4 worm cellular contexts compared by ENCODE assay signal in genomic region chrV:20424229-20425182, ce11.
TF ChIP-seq lines count a peak whose summit lies in the region.

No protein-coding gene starts in this region.

TF ChIP-seq in whole organism, L2 larva, 48 proteins besides CTCF, POLR2A, EP300 and RAD21 (continues in another document):
- TF ChIP-seq gmeb-1 (tag; optimal IDR thresholded peaks at IDR 0.05; lab: Kevin White, UChicago) = peak; percentile 86
- TF ChIP-seq alr-1 (tag; optimal IDR thresholded peaks at IDR 0.05; lab: Kevin White, UChicago) = no peak
- peak; percentile 72 for TF ChIP-seq unc-55 (GFP tag; optimal IDR thresholded peaks at IDR 0.05; lab: Kevin White, UChicago)
- TF ChIP-seq nhr-21 (tag; optimal IDR thresholded peaks at IDR 0.05; lab: Kevin White, UChicago) = peak; percentile 39
- no peak for TF ChIP-seq ztf-11 (tag; optimal IDR thresholded peaks at IDR 0.05; lab: Kevin White, UChicago)
- peak; percentile 49 for TF ChIP-seq egl-27 (tag; optimal IDR thresholded peaks at IDR 0.05; lab: Kevin White, UChicago)
- TF ChIP-seq sem-4 (tag; optimal IDR thresholded peaks at IDR 0.05; lab: Kevin White, UChicago) = peak; percentile 6
- no peak for TF ChIP-seq unc-39 (tag; optimal IDR thresholded peaks at IDR 0.05; lab: Kevin White, UChicago)
- peak; percentile 19 for TF ChIP-seq snpc-4 (tag; optimal IDR thresholded peaks at IDR 0.05; lab: Kevin White, UChicago)
- TF ChIP-seq ztf-4 (tag; optimal IDR thresholded peaks at IDR 0.05; lab: Kevin White, UChicago) = no peak
- no peak for TF ChIP-seq zag-1 (tag; optimal IDR thresholded peaks at IDR 0.05; lab: Kevin White, UChicago)
- peak; percentile 28 for TF ChIP-seq crh-2 (tag; optimal IDR thresholded peaks at IDR 0.05; lab: Kevin White, UChicago)
- TF ChIP-seq lsy-2 (tag; optimal IDR thresholded peaks at IDR 0.05; lab: Kevin White, UChicago) = peak; percentile 27 to 47
- TF ChIP-seq nhr-25 (tag; optimal IDR thresholded peaks at IDR 0.05; lab: Kevin White, UChicago) = peak; percentile 66
- TF ChIP-seq lin-13 (GFP tag; optimal IDR thresholded peaks at IDR 0.05; lab: Kevin White, UChicago) = peak; percentile 48
- no peak for TF ChIP-seq ZK546.5 (tag; optimal IDR thresholded peaks at IDR 0.05; lab: Kevin White, UChicago)
- peak; percentile 75 for TF ChIP-seq F13H6.1 (tag; optimal IDR thresholded peaks at IDR 0.05; lab: Kevin White, UChicago)
- no peak for TF ChIP-seq ztf-1 (GFP tag; conservative IDR thresholded peaks at IDR 0.05; lab: Robert Waterston, UW)
- TF ChIP-seq nhr-6 (tag; optimal IDR thresholded peaks at IDR 0.05; lab: Kevin White, UChicago) = peak; percentile 30
- TF ChIP-seq C34F6.9 (tag; optimal IDR thresholded peaks at IDR 0.05; lab: Kevin White, UChicago) = peak; percentile 53
- no peak for TF ChIP-seq lin-11 (tag; optimal IDR thresholded peaks at IDR 0.05; lab: Kevin White, UChicago)
- peak in 1 of 2 experiments; percentile 38 for TF ChIP-seq mdl-1 (tag; optimal IDR thresholded peaks at IDR 0.05; lab: Kevin White, UChicago)

TF ChIP-seq in whole organism, L4 larva, 104 proteins besides CTCF, POLR2A, EP300 and RAD21 (continues in another document):
- no peak for TF ChIP-seq zfp-2 (tag; optimal IDR thresholded peaks at IDR 0.05; lab: Kevin White, UChicago)
- no peak for TF ChIP-seq mdt-29 (GFP tag; IDR thresholded peaks at IDR 0.05; lab: Robert Waterston, UW)
- TF ChIP-seq nhr-77 (tag; optimal IDR thresholded peaks at IDR 0.05; lab: Kevin White, UChicago) = no peak
- no peak for TF ChIP-seq ZK546.5 (tag; optimal IDR thresholded peaks at IDR 0.05; lab: Kevin White, UChicago)
- TF ChIP-seq nhr-6 (tag; optimal IDR thresholded peaks at IDR 0.05; lab: Kevin White, UChicago) = peak; percentile 49
- no peak for TF ChIP-seq ztf-7 (tag; optimal IDR thresholded peaks at IDR 0.05; lab: Kevin White, UChicago)
- TF ChIP-seq hlh-11 (tag; optimal IDR thresholded peaks at IDR 0.05; lab: Kevin White, UChicago) = peak; percentile 88
- no peak for TF ChIP-seq F37D6.2 (tag; optimal IDR thresholded peaks at IDR 0.05; lab: Kevin White, UChicago)
- TF ChIP-seq madf-9 (GFP tag; conservative IDR thresholded peaks at IDR 0.05; lab: Robert Waterston, UW) = no peak
- TF ChIP-seq T26A8.4 (GFP tag; IDR thresholded peaks at IDR 0.05; lab: Robert Waterston, UW) = no peak
- no peak for TF ChIP-seq F49E8.2 (tag; optimal IDR thresholded peaks at IDR 0.05; lab: Kevin White, UChicago; ENCODE audit: borderline replicate concordance)
- no peak for TF ChIP-seq daf-19 (GFP tag; conservative IDR thresholded peaks at IDR 0.05; lab: Robert Waterston, UW)
- TF ChIP-seq nhr-237 (tag; optimal IDR thresholded peaks at IDR 0.05; lab: Kevin White, UChicago) = no peak
- no peak for TF ChIP-seq T20F7.1 (GFP tag; optimal IDR thresholded peaks at IDR 0.05; lab: Kevin White, UChicago)
- peak; percentile 53 for TF ChIP-seq mxl-3 (GFP tag; optimal IDR thresholded peaks at IDR 0.05; lab: Kevin White, UChicago)
- TF ChIP-seq pha-4 (GFP tag; IDR thresholded peaks at IDR 0.05; lab: Robert Waterston, UW) = no peak
- TF ChIP-seq pha-4 (tag; optimal IDR thresholded peaks at IDR 0.05; lab: Kevin White, UChicago) = no peak
- no peak for TF ChIP-seq php-3 (GFP tag; IDR thresholded peaks at IDR 0.05; lab: Robert Waterston, UW)
- TF ChIP-seq nhr-10 (tag; optimal IDR thresholded peaks at IDR 0.05; lab: Kevin White, UChicago) = no peak
- TF ChIP-seq egl-27 (tag; optimal IDR thresholded peaks at IDR 0.05; lab: Kevin White, UChicago) = no peak
- TF ChIP-seq ces-1 (GFP tag; optimal IDR thresholded peaks at IDR 0.05; lab: Kevin White, UChicago) = no peak
- TF ChIP-seq zag-1 (tag; optimal IDR thresholded peaks at IDR 0.05; lab: Kevin White, UChicago) = no peak
- TF ChIP-seq nhr-102 (tag; optimal IDR thresholded peaks at IDR 0.05; lab: Kevin White, UChicago) = peak; percentile 16
- TF ChIP-seq nhr-25 (tag; optimal IDR thresholded peaks at IDR 0.05; lab: Kevin White, UChicago; ENCODE audit: borderline replicate concordance, insufficient read depth) = no peak
- TF ChIP-seq ctbp-1 (GFP tag; IDR thresholded peaks at IDR 0.05; lab: Robert Waterston, UW) = no peak

TF ChIP-seq in whole organism, late embryonic, 69 proteins besides CTCF, POLR2A, EP300 and RAD21 (continues in another document):
- no peak for TF ChIP-seq ceh-45 (GFP tag; IDR thresholded peaks at IDR 0.05; lab: Robert Waterston, UW)
- no peak for TF ChIP-seq pat-9 (tag; optimal IDR thresholded peaks at IDR 0.05; lab: Kevin White, UChicago)
- peak; percentile 63 for TF ChIP-seq tbx-2 (tag; optimal IDR thresholded peaks at IDR 0.05; lab: Kevin White, UChicago)
- TF ChIP-seq ceh-24 (tag; optimal IDR thresholded peaks at IDR 0.05; lab: Kevin White, UChicago) = no peak
- no peak for TF ChIP-seq ceh-48 (tag; optimal IDR thresholded peaks at IDR 0.05; lab: Kevin White, UChicago)
- no peak for TF ChIP-seq ceh-6 (GFP tag; optimal IDR thresholded peaks at IDR 0.05; lab: Kevin White, UChicago)
- TF ChIP-seq hlh-15 (tag; optimal IDR thresholded peaks at IDR 0.05; lab: Kevin White, UChicago) = no peak
- TF ChIP-seq syd-9 (tag; optimal IDR thresholded peaks at IDR 0.05; lab: Kevin White, UChicago) = no peak
- peak; percentile 78 for TF ChIP-seq ceh-14 (tag; optimal IDR thresholded peaks at IDR 0.05; lab: Kevin White, UChicago)
- no peak for TF ChIP-seq nhr-232 (tag; optimal IDR thresholded peaks at IDR 0.05; lab: Kevin White, UChicago)
- TF ChIP-seq F13H6.1 (tag; optimal IDR thresholded peaks at IDR 0.05; lab: Kevin White, UChicago) = no peak
- no peak for TF ChIP-seq eyg-1 (tag; optimal IDR thresholded peaks at IDR 0.05; lab: Kevin White, UChicago)
- TF ChIP-seq nhr-11 (tag; optimal IDR thresholded peaks at IDR 0.05; lab: Kevin White, UChicago) = no peak
- no peak for TF ChIP-seq ceh-19 (GFP tag; optimal IDR thresholded peaks at IDR 0.05; lab: Kevin White, UChicago)
- TF ChIP-seq unc-42 (tag; optimal IDR thresholded peaks at IDR 0.05; lab: Kevin White, UChicago) = peak; percentile 87
- no peak for TF ChIP-seq K09A11.1 (tag; optimal IDR thresholded peaks at IDR 0.05; lab: Kevin White, UChicago; ENCODE audit: insufficient read depth)
- TF ChIP-seq madf-2 (tag; optimal IDR thresholded peaks at IDR 0.05; lab: Kevin White, UChicago) = no peak
- peak; percentile 9 for TF ChIP-seq ztf-16 (tag; optimal IDR thresholded peaks at IDR 0.05; lab: Kevin White, UChicago)
- peak; percentile 79 for TF ChIP-seq ets-4 (tag; optimal IDR thresholded peaks at IDR 0.05; lab: Kevin White, UChicago)
- no peak for TF ChIP-seq Y22D7AL.16 (tag; optimal IDR thresholded peaks at IDR 0.05; lab: Kevin White, UChicago)
- TF ChIP-seq ref-2 (tag; optimal IDR thresholded peaks at IDR 0.05; lab: Kevin White, UChicago) = peak; percentile 50
- no peak for TF ChIP-seq ceh-22 (tag; optimal IDR thresholded peaks at IDR 0.05; lab: Kevin White, UChicago)
- TF ChIP-seq lin-11 (tag; optimal IDR thresholded peaks at IDR 0.05; lab: Kevin White, UChicago) = no peak
- no peak for TF ChIP-seq ceh-30 (tag; optimal IDR thresholded peaks at IDR 0.05; lab: Kevin White, UChicago)
- TF ChIP-seq T23F11.4 (GFP tag; optimal IDR thresholded peaks at IDR 0.05; lab: Kevin White, UChicago) = no peak
- TF ChIP-seq ttx-3 (tag; optimal IDR thresholded peaks at IDR 0.05; lab: Kevin White, UChicago) = no peak
- peak; percentile 52 for TF ChIP-seq ceh-34 (tag; optimal IDR thresholded peaks at IDR 0.05; lab: Kevin White, UChicago)
- TF ChIP-seq sox-2 (GFP tag; IDR thresholded peaks at IDR 0.05; lab: Robert Waterston, UW) = peak; percentile 39

TF ChIP-seq in whole organism, mixed stage, embryonic, 35 proteins besides CTCF, POLR2A, EP300 and RAD21:
- TF ChIP-seq elt-1 (tag; optimal IDR thresholded peaks at IDR 0.05; lab: Kevin White, UChicago; ENCODE audit: borderline replicate concordance, insufficient read depth) = no peak
- no peak for TF ChIP-seq ztf-11 (tag; optimal IDR thresholded peaks at IDR 0.05; lab: Kevin White, UChicago)
- peak; percentile 32 for TF ChIP-seq nhr-237 (tag; optimal IDR thresholded peaks at IDR 0.05; lab: Kevin White, UChicago)
- TF ChIP-seq mep-1 (tag; optimal IDR thresholded peaks at IDR 0.05; lab: Kevin White, UChicago) = peak; percentile 63
- TF ChIP-seq nhr-12 (tag; optimal IDR thresholded peaks at IDR 0.05; lab: Kevin White, UChicago) = no peak
- peak; percentile 76 for TF ChIP-seq pha-4 (tag; optimal IDR thresholded peaks at IDR 0.05; lab: Kevin White, UChicago)
- peak; percentile 69 for TF ChIP-seq unc-120 (tag; optimal IDR thresholded peaks at IDR 0.05; lab: Kevin White, UChicago; ENCODE audit: poor library complexity, severe bottlenecking)
- TF ChIP-seq hlh-1 (tag; optimal IDR thresholded peaks at IDR 0.05; lab: Kevin White, UChicago) = no peak
- TF ChIP-seq tbx-8 (GFP tag; optimal IDR thresholded peaks at IDR 0.05; lab: Kevin White, UChicago) = no peak
- peak; percentile 87 for TF ChIP-seq cnd-1 (tag; optimal IDR thresholded peaks at IDR 0.05; lab: Kevin White, UChicago)
- no peak for TF ChIP-seq lin-13 (tag; optimal IDR thresholded peaks at IDR 0.05; lab: Kevin White, UChicago)
- TF ChIP-seq drap-1 (GFP tag; optimal IDR thresholded peaks at IDR 0.05; lab: Kevin White, UChicago) = peak; percentile 6
- peak; percentile 32 for TF ChIP-seq unc-62 (GFP tag; optimal IDR thresholded peaks at IDR 0.05; lab: Kevin White, UChicago)
- TF ChIP-seq mls-2 (tag; optimal IDR thresholded peaks at IDR 0.05; lab: Kevin White, UChicago) = peak; percentile 37
- peak; percentile 35 for TF ChIP-seq M03D4.4 (tag; optimal IDR thresholded peaks at IDR 0.05; lab: Kevin White, UChicago)
- no peak for TF ChIP-seq snpc-4 (tag; optimal IDR thresholded peaks at IDR 0.05; lab: Kevin White, UChicago)
- TF ChIP-seq nhr-2 (tag; optimal IDR thresholded peaks at IDR 0.05; lab: Kevin White, UChicago) = peak; percentile 45
- no peak for TF ChIP-seq zip-8 (tag; optimal IDR thresholded peaks at IDR 0.05; lab: Kevin White, UChicago)
- TF ChIP-seq lsy-2 (tag; optimal IDR thresholded peaks at IDR 0.05; lab: Kevin White, UChicago) = peak; percentile 42
- TF ChIP-seq lin-32 (GFP tag; optimal IDR thresholded peaks at IDR 0.05; lab: Kevin White, UChicago) = peak; percentile 68
- peak; percentile 80 for TF ChIP-seq ces-1 (GFP tag; optimal IDR thresholded peaks at IDR 0.05; lab: Kevin White, UChicago)
- no peak for TF ChIP-seq flh-1 (GFP tag; optimal IDR thresholded peaks at IDR 0.05; lab: Kevin White, UChicago)
- TF ChIP-seq elt-3 (tag; optimal IDR thresholded peaks at IDR 0.05; lab: Kevin White, UChicago) = no peak
- peak; percentile 61 for TF ChIP-seq sptf-1 (tag; optimal IDR thresholded peaks at IDR 0.05; lab: Kevin White, UChicago)
